Fruit fly (Drosophila melanogaster) whole organism, embryonic: ENCODE data around the gene Prx1.

Experiments used
- Awh ChIP-seq: fragments of 200-800 bp; sonication (Bioruptor generic); IDR thresholded peaks from 2 replicates; pipeline ENCODE4, ENCODE4 v1.3.6; 2022; ENCODE audit warnings: missing biosample characterization, missing genetic modification characterization
- CG10209 ChIP-seq: fragments of 200-800 bp; sonication (Bioruptor generic); optimal IDR thresholded peaks from 3 replicates; lab custom pipeline; 2017; ENCODE audit warnings: missing biosample characterization, mild to moderate bottlenecking, missing genetic modification characterization, missing genetic modification reagents
- CG12236 ChIP-seq: fragments of 200-800 bp; sonication (Bioruptor generic); optimal IDR thresholded peaks from 2 replicates; lab custom pipeline; 2016; ENCODE audit warnings: missing biosample characterization, missing genetic modification characterization
- CG12744 ChIP-seq: fragments of 200-800 bp; sonication (Bioruptor generic); optimal IDR thresholded peaks from 2 replicates; lab custom pipeline; 2016; ENCODE audit warnings: missing biosample characterization, missing genetic modification characterization
- CG13624 ChIP-seq: fragments of 200-800 bp; sonication (Bioruptor generic); optimal IDR thresholded peaks from 2 replicates; lab custom pipeline; 2016; ENCODE audit warnings: missing biosample characterization, missing genetic modification characterization
- CG15011 ChIP-seq: fragments of 200-800 bp; sonication (Bioruptor generic); optimal IDR thresholded peaks from 3 replicates; lab custom pipeline; 2018; ENCODE audit warnings: missing biosample characterization, mild to moderate bottlenecking, missing genetic modification characterization
- CG1529 ChIP-seq: fragments of 200-800 bp; sonication (Bioruptor generic); optimal IDR thresholded peaks from 3 replicates; lab custom pipeline; 2018; ENCODE audit warnings: missing biosample characterization, missing genetic modification characterization
- CG30403 ChIP-seq: fragments of 200-800 bp; sonication (Bioruptor generic); optimal IDR thresholded peaks from 3 replicates; lab custom pipeline; 2016; ENCODE audit warnings: missing biosample characterization, missing genetic modification characterization
- CG33557 ChIP-seq: fragments of 200-800 bp; sonication (Bioruptor generic); optimal IDR thresholded peaks from 2 replicates; lab custom pipeline; 2019; ENCODE audit warnings: missing biosample characterization, mild to moderate bottlenecking, missing genetic modification characterization, moderate library complexity
- CG4360 ChIP-seq: fragments of 200-800 bp; sonication (Bioruptor generic); IDR thresholded peaks from 2 replicates; pipeline ENCODE4 v1.3.6; 2022; ENCODE audit warnings: missing biosample characterization, missing genetic modification characterization
- CG4404 ChIP-seq: fragments of 200-800 bp; sonication (Bioruptor generic); IDR thresholded peaks from 2 replicates; pipeline ENCODE4 v1.3.6; 2022; ENCODE audit warnings: missing biosample characterization, missing genetic modification characterization
- CG4424 ChIP-seq: fragments of 200-800 bp; sonication (Bioruptor generic); optimal IDR thresholded peaks from 3 replicates; lab custom pipeline; 2016; ENCODE audit warnings: missing biosample characterization, missing genetic modification characterization
- CG4707 ChIP-seq: fragments of 200-800 bp; sonication (Bioruptor generic); optimal IDR thresholded peaks from 2 replicates; lab custom pipeline; 2018; ENCODE audit warnings: missing biosample characterization, mild to moderate bottlenecking, missing genetic modification characterization, moderate library complexity
- CG7556 ChIP-seq: fragments of 200-800 bp; sonication (Bioruptor generic); optimal IDR thresholded peaks from 2 replicates; lab custom pipeline; 2017; ENCODE audit warnings: missing biosample characterization, mild to moderate bottlenecking, missing genetic modification characterization
- CG7839 ChIP-seq: fragments of 200-800 bp; sonication (Bioruptor generic); optimal IDR thresholded peaks from 3 replicates; lab custom pipeline; 2018; ENCODE audit warnings: missing biosample characterization, mild to moderate bottlenecking, missing genetic modification characterization, moderate library complexity
- CG9797 ChIP-seq: fragments of 200-800 bp; sonication (Bioruptor generic); optimal IDR thresholded peaks from 3 replicates; lab custom pipeline; 2018; ENCODE audit warnings: missing biosample characterization, mild to moderate bottlenecking, missing genetic modification characterization
- Chrac-16 ChIP-seq: fragments of 200-800 bp; sonication (Bioruptor generic); optimal IDR thresholded peaks from 3 replicates; lab custom pipeline; 2016; ENCODE audit warnings: missing biosample characterization, missing genetic modification characterization
- CoRest ChIP-seq: fragments of 200-800 bp; sonication (Bioruptor generic); optimal IDR thresholded peaks from 3 replicates; lab custom pipeline; 2018; ENCODE audit warnings: missing biosample characterization, mild to moderate bottlenecking, missing genetic modification characterization, moderate library complexity
- Dfd ChIP-seq, 2 experiments: fragments of >200 bp; optimal IDR thresholded peaks; 2 replicates each; lab custom pipeline; 2017; ENCODE audit warnings: missing biosample characterization in 2 of 2, missing genetic modification characterization in 2 of 2
- Drgx ChIP-seq: fragments of 200-800 bp; sonication (Bioruptor generic); IDR thresholded peaks from 2 replicates; pipeline ENCODE4 v1.3.6; 2022; ENCODE audit warnings: missing biosample characterization, missing genetic modification characterization
- Hr3 ChIP-seq: fragments of 200-800 bp; sonication (Bioruptor generic); optimal IDR thresholded peaks from 3 replicates; lab custom pipeline; 2016; ENCODE audit warnings: missing biosample characterization, missing genetic modification characterization
- Hr78 ChIP-seq, 2 experiments: fragments of 200-800 bp in 1 of 2; fragments of >200 bp in 1 of 2; sonication (Bioruptor generic) in 1 of 2; optimal IDR thresholded peaks; 2 replicates each; lab custom pipeline; 2017 to 2019; ENCODE audit warnings: missing biosample characterization in 2 of 2, missing genetic modification characterization in 2 of 2, mild to moderate bottlenecking in 1 of 2, moderate library complexity in 1 of 2
- Kr ChIP-seq: fragments of 200-800 bp; sonication (Bioruptor generic); optimal IDR thresholded peaks from 2 replicates; lab custom pipeline; 2017; ENCODE audit warnings: missing biosample characterization, mild to moderate bottlenecking, missing genetic modification characterization
- Nf-YC ChIP-seq: fragments of 200-800 bp; optimal IDR thresholded peaks from 3 replicates; lab custom pipeline; 2019; ENCODE audit warnings: missing biosample characterization, mild to moderate bottlenecking, missing genetic modification characterization, moderate library complexity
- Stat92E ChIP-seq, 3 experiments: fragments of >200 bp in 2 of 3; fragments of 200-800 bp in 1 of 3; sonication (Bioruptor generic) in 1 of 3; optimal IDR thresholded peaks; 2 replicates each; lab custom pipeline; 2017 to 2019; ENCODE audit warnings: missing biosample characterization in 3 of 3, missing genetic modification characterization in 3 of 3, mild to moderate bottlenecking in 1 of 3, moderate library complexity in 1 of 3
- TFAM ChIP-seq: fragments of 200-800 bp; sonication (Bioruptor generic); optimal IDR thresholded peaks from 2 replicates; lab custom pipeline; 2017; ENCODE audit warnings: missing biosample characterization, missing genetic modification characterization, inconsistent platforms
- ato ChIP-seq: fragments of 200-800 bp; sonication (Bioruptor generic); IDR thresholded peaks from 2 replicates; pipeline ENCODE4 v1.3.6; 2022; ENCODE audit warnings: missing biosample characterization, missing genetic modification characterization; ENCODE audit not compliant: partially characterized antibody
- dmrt11E ChIP-seq: fragments of 200-800 bp; sonication (Bioruptor generic); optimal IDR thresholded peaks from 3 replicates; lab custom pipeline; 2018; ENCODE audit warnings: missing biosample characterization, mild to moderate bottlenecking, missing genetic modification characterization, moderate library complexity
- fd96Cb ChIP-seq: fragments of 200-800 bp; sonication (Bioruptor generic); optimal IDR thresholded peaks from 2 replicates; lab custom pipeline; 2018; ENCODE audit warnings: missing biosample characterization, mild to moderate bottlenecking, missing genetic modification characterization, moderate library complexity
- ftz-f1 ChIP-seq: fragments of 200-800 bp; sonication (Bioruptor generic); optimal IDR thresholded peaks from 2 replicates; lab custom pipeline; 2016; ENCODE audit warnings: missing biosample characterization, missing genetic modification characterization
- gfzf ChIP-seq: fragments of 200-800 bp; sonication (Bioruptor generic); optimal IDR thresholded peaks from 2 replicates; lab custom pipeline; 2016; ENCODE audit warnings: missing biosample characterization, mild to moderate bottlenecking, missing genetic modification characterization, moderate library complexity
- kni ChIP-seq: fragments of 200-800 bp; sonication (Bioruptor generic); optimal IDR thresholded peaks from 3 replicates; lab custom pipeline; 2017; ENCODE audit warnings: mild to moderate bottlenecking, missing biosample characterization, missing genetic modification reagents, missing genetic modification characterization
- lmd ChIP-seq: fragments of 200-800 bp; sonication (Bioruptor generic); IDR thresholded peaks from 2 replicates; pipeline ENCODE4 v1.3.6; 2022; ENCODE audit warnings: missing biosample characterization, missing genetic modification characterization
- nerfin-1 ChIP-seq: fragments of 200-800 bp; sonication (Bioruptor generic); optimal IDR thresholded peaks from 3 replicates; lab custom pipeline; 2019; ENCODE audit warnings: missing biosample characterization, mild to moderate bottlenecking, missing genetic modification characterization, moderate library complexity
- row ChIP-seq: fragments of 200-800 bp; sonication (Bioruptor generic); IDR thresholded peaks from 3 replicates; pipeline ENCODE4 v1.3.6; 2022; ENCODE audit warnings: missing biosample characterization, missing genetic modification characterization
- sens ChIP-seq: fragments of 200-800 bp; sonication (Bioruptor generic); peaks from one replicate; lab custom pipeline; 2016; ENCODE audit warnings: missing biosample characterization, missing genetic modification characterization
- seq ChIP-seq: fragments of 200-800 bp; sonication (Bioruptor generic); IDR thresholded peaks from 2 replicates; pipeline ENCODE4 v1.3.6; 2022; ENCODE audit warnings: missing biosample characterization, missing genetic modification characterization
- sima ChIP-seq: fragments of 200-800 bp; sonication (Bioruptor generic); optimal IDR thresholded peaks from 2 replicates; lab custom pipeline; 2016; ENCODE audit warnings: missing biosample characterization, missing genetic modification characterization

Gene Prx1

dm6 chr3L:15253606-15254054 is 46.0 kb downstream of the Prx1 start (continued):
- TF ChIP-seq Dfd (GFP tag; optimal IDR thresholded peaks at IDR 0.05; lab: Kevin White, UChicago) (no peak), CG33557 (GFP tag; lab: Kevin White, UChicago) (peak; percentile 63), CG4424 (peak; percentile 31), seq (GFP tag; lab: Robert Waterston, UW) (no peak), dmrt11E (tag; lab: Kevin White, UChicago) (peak; percentile 76), nerfin-1 (tag; lab: Kevin White, UChicago) (peak; percentile 3), CG10209 (GFP tag; lab: Kevin White, UChicago) (peak; percentile 9), CG4404 (GFP tag; lab: Robert Waterston, UW) (peak; percentile 12; the same call in 1 of the 2 replicates), CG7839 (tag; lab: Kevin White, UChicago) (peak; percentile 23), CoRest (peak; percentile 15), CG9797 (no peak), Drgx (no peak), CG7556 (GFP tag; lab: Kevin White, UChicago) (peak; percentile 43), Hr78 (GFP tag; optimal IDR thresholded peaks at IDR 0.05; lab: Kevin White, UChicago) (no peak), Chrac-16 (peak; percentile 6), Nf-YC (tag; lab: Kevin White, UChicago) (no peak), row (GFP tag; lab: Robert Waterston, UW) (peak; percentile 26; the same call in 2 of the 3 replicates), fd96Cb (peak; percentile 6), lmd (GFP tag; lab: Robert Waterston, UW) (0 out of 2 replicates have a peak, but pooled peaks have one; percentile 6), Hr3 (GFP tag; lab: Kevin White, UChicago) (peak; percentile 6), CG12236 (GFP tag; lab: Kevin White, UChicago) (no peak)

dm6 chr3L:15254118-15254517 is 46.5 kb downstream of the Prx1 start:
- peak; percentile 87 for TF ChIP-seq kni (GFP tag; lab: Kevin White, UChicago)
- peak in 1 of 3 experiments; percentile 74 for TF ChIP-seq Stat92E (GFP tag; optimal IDR thresholded peaks at IDR 0.05; lab: Kevin White, UChicago)
- no peak for TF ChIP-seq CG12744 (GFP tag; lab: Kevin White, UChicago)
- no peak for TF ChIP-seq ato (GFP tag; lab: Robert Waterston, UW)
- TF ChIP-seq, all 482 proteins: peak for 2

- TF ChIP-seq CG4360 (GFP tag; lab: Robert Waterston, UW) (no peak), CG4707 (no peak), sima (GFP tag; lab: Kevin White, UChicago) (no peak), CG13624 (GFP tag; lab: Kevin White, UChicago) (no peak), Kr (no peak), CG1529 (no peak), ftz-f1 (GFP tag; lab: Kevin White, UChicago) (no peak), Awh (GFP tag; lab: Robert Waterston, UW) (no peak), TFAM (GFP tag; lab: Kevin White, UChicago) (no peak), gfzf (GFP tag; lab: Kevin White, UChicago) (no peak), Drgx (0 out of 2 replicates have a peak, but pooled peaks have one; percentile 21), CG30403 (GFP tag; lab: Kevin White, UChicago) (no peak), CG15011 (GFP tag; lab: Kevin White, UChicago) (no peak), sens (GFP tag; lab: Kevin White, UChicago) (peak; percentile 55)
These were observed 49.5 kb downstream of the Prx1 start for dm6 chr3L:15257154-15257553.
